Fruit fly (Drosophila melanogaster) whole organism, embryonic: ENCODE data around the gene CG15916.

Experiments
- Bgb ChIP-seq: fragments of 200-800 bp; sonication (Bioruptor generic); IDR thresholded peaks from 2 replicates; pipeline ENCODE4 v1.3.6; 2022; ENCODE audit warnings: missing biosample characterization, missing genetic modification characterization; ENCODE audit not compliant: partially characterized antibody
- CG1024 ChIP-seq: fragments of 200-800 bp; sonication (Bioruptor generic); IDR thresholded peaks from 2 replicates; pipeline ENCODE4 v1.3.6; 2022; ENCODE audit warnings: missing biosample characterization, missing genetic modification characterization
- CG10366 ChIP-seq: fragments of 200-800 bp; sonication (Bioruptor generic); IDR thresholded peaks from 2 replicates; pipeline ENCODE4 v1.3.6; 2022; ENCODE audit warnings: missing biosample characterization, missing genetic modification characterization
- CG11504 ChIP-seq: fragments of 200-800 bp; sonication (Bioruptor generic); optimal IDR thresholded peaks from 3 replicates; lab custom pipeline; 2019; ENCODE audit warnings: missing biosample characterization, mild to moderate bottlenecking, missing genetic modification characterization, moderate library complexity
- CG1233 ChIP-seq: fragments of 200-800 bp; sonication (Bioruptor generic); optimal IDR thresholded peaks from 4 replicates; lab custom pipeline; 2018; ENCODE audit warnings: missing biosample characterization, mild to moderate bottlenecking, missing genetic modification characterization
- CG12391 ChIP-seq: fragments of 200-800 bp; sonication (Bioruptor generic); optimal IDR thresholded peaks from 3 replicates; lab custom pipeline; 2018; ENCODE audit warnings: missing biosample characterization, mild to moderate bottlenecking, missing genetic modification characterization, moderate library complexity
- CG12659 ChIP-seq: fragments of 200-800 bp; sonication (Bioruptor generic); optimal IDR thresholded peaks from 3 replicates; lab custom pipeline; 2017; ENCODE audit warnings: mild to moderate bottlenecking, missing biosample characterization, missing genetic modification reagents, missing genetic modification characterization
- CG13123 ChIP-seq: fragments of 200-800 bp; sonication (Bioruptor generic); optimal IDR thresholded peaks from 2 replicates; lab custom pipeline; 2016; ENCODE audit warnings: missing biosample characterization, missing genetic modification characterization
- CG14441 ChIP-seq: fragments of 200-800 bp; sonication (Bioruptor generic); IDR thresholded peaks from 2 replicates; pipeline ENCODE4 v1.3.6; 2022; ENCODE audit warnings: missing biosample characterization, missing genetic modification characterization
- CG15073 ChIP-seq: fragments of 200-800 bp; sonication (Bioruptor generic); optimal IDR thresholded peaks from 2 replicates; lab custom pipeline; 2016; ENCODE audit warnings: missing biosample characterization, missing genetic modification characterization
- CG1602 ChIP-seq: fragments of 200-800 bp; sonication (Bioruptor generic); optimal IDR thresholded peaks from 3 replicates; lab custom pipeline; 2016; ENCODE audit warnings: missing biosample characterization, missing genetic modification characterization
- CG16813 ChIP-seq: fragments of 200-800 bp; sonication (Bioruptor generic); IDR thresholded peaks from 3 replicates; pipeline ENCODE4 v1.3.6; 2022; ENCODE audit warnings: missing biosample characterization, missing genetic modification characterization; ENCODE audit not compliant: partially characterized antibody
- CG17328 ChIP-seq: fragments of 200-800 bp; sonication (Bioruptor generic); IDR thresholded peaks from 2 replicates; pipeline ENCODE4 v1.3.6; 2022; ENCODE audit warnings: missing biosample characterization, missing genetic modification characterization
- CG17802 ChIP-seq: fragments of 200-800 bp; sonication (Bioruptor generic); optimal IDR thresholded peaks from 2 replicates; lab custom pipeline; 2018; ENCODE audit warnings: missing biosample characterization, mild to moderate bottlenecking, missing genetic modification characterization, moderate library complexity
- CG33213 ChIP-seq: fragments of 200-800 bp; sonication (Bioruptor generic); optimal IDR thresholded peaks from 3 replicates; lab custom pipeline; 2016; ENCODE audit warnings: missing biosample characterization, missing genetic modification characterization
- CG3407 ChIP-seq: fragments of 200-800 bp; sonication (Bioruptor generic); optimal IDR thresholded peaks from 2 replicates; lab custom pipeline; 2018; ENCODE audit warnings: missing biosample characterization, mild to moderate bottlenecking, missing genetic modification characterization
- CG34376 ChIP-seq: fragments of 200-800 bp; sonication (Bioruptor generic); optimal IDR thresholded peaks from 2 replicates; lab custom pipeline; 2018; ENCODE audit warnings: missing biosample characterization, mild to moderate bottlenecking, missing genetic modification characterization
- CG42726 ChIP-seq: fragments of 200-800 bp; sonication (Bioruptor generic); IDR thresholded peaks from 2 replicates; pipeline ENCODE4 v1.3.6; 2022; ENCODE audit warnings: missing biosample characterization, missing genetic modification characterization; ENCODE audit not compliant: partially characterized antibody
- CG7928 ChIP-seq: fragments of 200-800 bp; sonication (Bioruptor generic); optimal IDR thresholded peaks from 2 replicates; lab custom pipeline; 2017; ENCODE audit warnings: missing biosample characterization, mild to moderate bottlenecking, missing genetic modification characterization
- CG8359 ChIP-seq: fragments of 200-800 bp; sonication (Bioruptor generic); optimal IDR thresholded peaks from 2 replicates; lab custom pipeline; 2017; ENCODE audit warnings: missing biosample characterization, mild to moderate bottlenecking, missing genetic modification characterization, borderline replicate concordance
- CG9215 ChIP-seq: fragments of 200-800 bp; sonication (Bioruptor generic); IDR thresholded peaks from 2 replicates; pipeline ENCODE4 v1.3.6; 2022; ENCODE audit warnings: missing biosample characterization, missing genetic modification characterization
- CG9727 ChIP-seq: fragments of 200-800 bp; sonication (Bioruptor generic); optimal IDR thresholded peaks from 3 replicates; lab custom pipeline; 2017; ENCODE audit warnings: missing biosample characterization, mild to moderate bottlenecking, missing genetic modification characterization
- CG9797 ChIP-seq: fragments of 200-800 bp; sonication (Bioruptor generic); optimal IDR thresholded peaks from 3 replicates; lab custom pipeline; 2018; ENCODE audit warnings: missing biosample characterization, mild to moderate bottlenecking, missing genetic modification characterization
- D19A ChIP-seq: fragments of 200-800 bp; optimal IDR thresholded peaks from 3 replicates; lab custom pipeline; 2019; ENCODE audit warnings: missing biosample characterization, mild to moderate bottlenecking, missing genetic modification characterization, moderate library complexity
- HLH4C ChIP-seq: fragments of 200-800 bp; sonication (Bioruptor generic); IDR thresholded peaks from 3 replicates; pipeline ENCODE4 v1.3.6; 2022; ENCODE audit warnings: missing biosample characterization, missing genetic modification characterization; ENCODE audit not compliant: partially characterized antibody
- Hand ChIP-seq: fragments of 200-800 bp; sonication (Bioruptor generic); optimal IDR thresholded peaks from 2 replicates; lab custom pipeline; 2017; ENCODE audit warnings: mild to moderate bottlenecking, missing biosample characterization, missing genetic modification reagents, missing genetic modification characterization
- Hr51 ChIP-seq, 2 experiments: fragments of 200-800 bp; sonication (Bioruptor generic); optimal IDR thresholded peaks; 2 replicates in 1 of 2; 3 replicates in 1 of 2; lab custom pipeline; 2016 to 2018; ENCODE audit warnings: missing biosample characterization in 2 of 2, missing genetic modification characterization in 2 of 2, mild to moderate bottlenecking in 1 of 2, moderate library complexity in 1 of 2
- Mrtf ChIP-seq: fragments of 200-800 bp; sonication (Bioruptor generic); IDR thresholded peaks from 3 replicates; pipeline ENCODE4 v1.3.6; 2022; ENCODE audit warnings: missing biosample characterization, missing genetic modification characterization
- NK7.1 ChIP-seq: fragments of 200-800 bp; sonication (Bioruptor generic); optimal IDR thresholded peaks from 3 replicates; lab custom pipeline; 2016; ENCODE audit warnings: missing biosample characterization, missing genetic modification characterization
- Oaz ChIP-seq: fragments of 200-800 bp; sonication (Bioruptor generic); IDR thresholded peaks from 2 replicates; pipeline ENCODE4 v1.3.6; 2022; ENCODE audit warnings: missing biosample characterization, missing genetic modification characterization
- Rx ChIP-seq: fragments of 200-800 bp; sonication (Bioruptor generic); IDR thresholded peaks from 2 replicates; pipeline ENCODE4 v1.3.6; 2022; ENCODE audit warnings: missing biosample characterization, missing genetic modification characterization
- Sin3A ChIP-seq: fragments of >200 bp; optimal IDR thresholded peaks from 2 replicates; lab custom pipeline; 2018
- bowl ChIP-seq: fragments of 200-800 bp; sonication (Bioruptor generic); IDR thresholded peaks from 2 replicates; pipeline ENCODE4 v1.3.6; 2022; ENCODE audit warnings: missing biosample characterization, missing genetic modification characterization
- crol ChIP-seq: fragments of 200-800 bp; sonication (Bioruptor generic); IDR thresholded peaks from 2 replicates; pipeline ENCODE4 v1.3.6; 2022; ENCODE audit warnings: missing biosample characterization, missing genetic modification characterization
- crp ChIP-seq, 2 experiments: fragments of 200-800 bp; sonication (Bioruptor generic); optimal IDR thresholded peaks; 2 replicates in 1 of 2; 3 replicates in 1 of 2; lab custom pipeline; 2017; ENCODE audit warnings: missing biosample characterization in 2 of 2, missing genetic modification characterization in 2 of 2, mild to moderate bottlenecking in 1 of 2, moderate library complexity in 1 of 2
- dmrt11E ChIP-seq: fragments of 200-800 bp; sonication (Bioruptor generic); optimal IDR thresholded peaks from 3 replicates; lab custom pipeline; 2018; ENCODE audit warnings: missing biosample characterization, mild to moderate bottlenecking, missing genetic modification characterization, moderate library complexity
- dmrt99B ChIP-seq: fragments of 200-800 bp; sonication (Bioruptor generic); optimal IDR thresholded peaks from 2 replicates; lab custom pipeline; 2018; ENCODE audit warnings: missing biosample characterization, mild to moderate bottlenecking, missing genetic modification characterization, moderate library complexity
- eyg ChIP-seq: fragments of 200-800 bp; sonication (Bioruptor generic); optimal IDR thresholded peaks from 3 replicates; lab custom pipeline; 2016; ENCODE audit warnings: missing biosample characterization, missing genetic modification characterization
- gro ChIP-seq: fragments of 200-800 bp; sonication (Bioruptor generic); optimal IDR thresholded peaks from 2 replicates; lab custom pipeline; 2016; ENCODE audit warnings: missing biosample characterization, missing genetic modification characterization
- hbn ChIP-seq: fragments of 200-800 bp; sonication (Bioruptor generic); IDR thresholded peaks from 2 replicates; pipeline ENCODE4 v1.3.6; 2022; ENCODE audit warnings: missing biosample characterization, missing genetic modification characterization; ENCODE audit not compliant: partially characterized antibody
- ken ChIP-seq: fragments of 200-800 bp; sonication (Bioruptor generic); IDR thresholded peaks from 3 replicates; pipeline ENCODE4 v1.3.6; 2022; ENCODE audit warnings: missing biosample characterization, missing genetic modification characterization
- run ChIP-seq: fragments of 200-800 bp; sonication (Bioruptor generic); optimal IDR thresholded peaks from 3 replicates; lab custom pipeline; 2018; ENCODE audit warnings: missing biosample characterization, mild to moderate bottlenecking, missing genetic modification characterization
- schlank ChIP-seq: fragments of 200-800 bp; sonication (Bioruptor generic); optimal IDR thresholded peaks from 2 replicates; lab custom pipeline; 2018; ENCODE audit warnings: missing biosample characterization, mild to moderate bottlenecking, missing genetic modification characterization
- scrt ChIP-seq: fragments of 200-800 bp; sonication (Bioruptor generic); optimal IDR thresholded peaks from 2 replicates; lab custom pipeline; 2018; ENCODE audit warnings: missing biosample characterization, mild to moderate bottlenecking, missing genetic modification characterization, moderate library complexity
- sd ChIP-seq: fragments of 200-800 bp; sonication (Bioruptor generic); optimal IDR thresholded peaks from 3 replicates; lab custom pipeline; 2018; ENCODE audit warnings: missing biosample characterization, mild to moderate bottlenecking, missing genetic modification characterization, moderate library complexity
- sim ChIP-seq: fragments of 200-800 bp; sonication (Bioruptor generic); IDR thresholded peaks from 2 replicates; pipeline ENCODE4 v1.3.6; 2022; ENCODE audit warnings: missing biosample characterization, missing genetic modification characterization
- ttk ChIP-seq: fragments of 200-800 bp; sonication (Bioruptor generic); IDR thresholded peaks from 2 replicates; pipeline ENCODE4 v2.1.2; 2022; ENCODE audit warnings: missing biosample characterization, missing genetic modification characterization
- twi ChIP-seq: fragments of 200-800 bp; optimal IDR thresholded peaks from 2 replicates; lab custom pipeline; 2019; ENCODE audit warnings: missing biosample characterization, mild to moderate bottlenecking, missing genetic modification characterization, moderate library complexity
- usp ChIP-seq: fragments of >200 bp; optimal IDR thresholded peaks from 2 replicates; lab custom pipeline; 2017; ENCODE audit warnings: missing biosample characterization, missing genetic modification characterization
- wdn ChIP-seq: fragments of 200-800 bp; sonication (Bioruptor generic); IDR thresholded peaks from 2 replicates; pipeline ENCODE4 v1.3.6; 2022; ENCODE audit warnings: missing biosample characterization, missing genetic modification characterization

CG15916 gene

dm6 chrX:15844139-15844538 is 46.2 kb upstream of the CG15916 start, which contains the start of the genes ArgRS and CG8578 (continued):
- TF ChIP-seq scrt = no peak
- peak; percentile 71 for TF ChIP-seq CG9727 (GFP tag; lab: Kevin White, UChicago)
- TF ChIP-seq run (tag; lab: Kevin White, UChicago) = no peak
- no peak for TF ChIP-seq CG42726 (GFP tag; lab: Robert Waterston, UW)
- TF ChIP-seq CG12391 (tag; lab: Kevin White, UChicago) = peak; percentile 32
- 0 out of 2 replicates have a peak, but pooled peaks have one; percentile 26 for TF ChIP-seq wdn
- TF ChIP-seq usp (GFP tag; lab: Kevin White, UChicago) = no peak
- no peak for TF ChIP-seq Mrtf (GFP tag; lab: Robert Waterston, UW)
- no peak for TF ChIP-seq CG13123 (GFP tag; lab: Kevin White, UChicago)
- TF ChIP-seq HLH4C (GFP tag; lab: Robert Waterston, UW) = peak; percentile 90
- no peak for TF ChIP-seq sim (GFP tag; lab: Robert Waterston, UW)
- peak; percentile 75; the same call in 1 of the 2 replicates for TF ChIP-seq hbn (GFP tag; lab: Robert Waterston, UW)
- peak; percentile 16 for TF ChIP-seq CG9797
- TF ChIP-seq sd (tag; lab: Kevin White, UChicago) = no peak
- no peak for TF ChIP-seq crol (GFP tag; lab: Robert Waterston, UW)
- TF ChIP-seq dmrt99B (tag; lab: Kevin White, UChicago) = no peak
- TF ChIP-seq ttk (GFP tag; lab: Robert Waterston, UW) = 0 out of 2 replicates have a peak, but pooled peaks have one; percentile 61
- no peak for TF ChIP-seq CG9215 (GFP tag; lab: Robert Waterston, UW)
- peak; percentile 71 for TF ChIP-seq Bgb (GFP tag; lab: Robert Waterston, UW)
- no peak for TF ChIP-seq CG33213 (GFP tag; lab: Kevin White, UChicago)
- TF ChIP-seq CG11504 (tag; lab: Kevin White, UChicago) = no peak
- no peak for TF ChIP-seq Rx (GFP tag; lab: Robert Waterston, UW)
- peak; percentile 71 for TF ChIP-seq CG14441 (GFP tag; lab: Robert Waterston, UW)
- TF ChIP-seq dmrt11E (tag; lab: Kevin White, UChicago) = peak; percentile 12
- no peak for TF ChIP-seq CG7928 (GFP tag; lab: Kevin White, UChicago)
- peak; percentile 27; the same call in 1 of the 2 replicates for TF ChIP-seq CG17328
- peak; percentile 84 for TF ChIP-seq gro (GFP tag; lab: Kevin White, UChicago)
- peak; percentile 96 for TF ChIP-seq Sin3A (lab: Kevin White, UChicago)
- TF ChIP-seq CG17802 (tag; lab: Kevin White, UChicago) = peak; percentile 78
- peak in 1 of 2 experiments; percentile 71 for TF ChIP-seq crp (GFP tag; optimal IDR thresholded peaks at IDR 0.05; lab: Kevin White, UChicago)
- no peak for TF ChIP-seq CG15073
- 0 out of 2 replicates have a peak, but pooled peaks have one; percentile 51 for TF ChIP-seq CG10366
- TF ChIP-seq CG3407 (GFP tag; lab: Kevin White, UChicago) = no peak
- no peak for TF ChIP-seq eyg (GFP tag; lab: Kevin White, UChicago)
- TF ChIP-seq CG8359 (GFP tag; lab: Kevin White, UChicago) = no peak
- TF ChIP-seq CG1233 (GFP tag; lab: Kevin White, UChicago) = peak; percentile 71
- TF ChIP-seq Hr51 (GFP tag; optimal IDR thresholded peaks at IDR 0.05; lab: Kevin White, UChicago) = peak in 1 of 2 experiments; percentile 18
- no peak for TF ChIP-seq D19A (tag; lab: Kevin White, UChicago)
- TF ChIP-seq schlank (tag; lab: Kevin White, UChicago) = peak; percentile 26
- peak; percentile 28 for TF ChIP-seq CG34376 (GFP tag; lab: Kevin White, UChicago)
- 0 out of 2 replicates have a peak, but pooled peaks have one; percentile 34 for TF ChIP-seq CG1024 (GFP tag; lab: Robert Waterston, UW)
- no peak for TF ChIP-seq CG1602 (GFP tag; lab: Kevin White, UChicago)
- peak; percentile 70 for TF ChIP-seq CG12659 (GFP tag; lab: Kevin White, UChicago)
- TF ChIP-seq NK7.1 (GFP tag; lab: Kevin White, UChicago) = peak; percentile 48
- TF ChIP-seq ken (GFP tag; lab: Robert Waterston, UW) = no peak
- TF ChIP-seq bowl (GFP tag; lab: Robert Waterston, UW) = no peak
- TF ChIP-seq CG16813 = peak; percentile 87
- TF ChIP-seq twi (tag; lab: Kevin White, UChicago) = peak; percentile 41
- TF ChIP-seq Hand = no peak
- peak; percentile 15; the same call in 1 of the 2 replicates for TF ChIP-seq Oaz (GFP tag; lab: Robert Waterston, UW)
